Fruit fly (Drosophila melanogaster) whole organism, prepupa: Measurements from ENCODE around the gene CG11714.

Experiments used
- Blimp-1 ChIP-seq: fragments of 200-800 bp; sonication (Bioruptor generic); optimal IDR thresholded peaks from 3 replicates; lab custom pipeline; 2017; ENCODE audit warnings: missing biosample characterization, missing genetic modification characterization, mild to moderate bottlenecking, moderate library complexity, missing genetic modification reagents
- CG10669 ChIP-seq: fragments of 200-800 bp; sonication (Bioruptor generic); optimal IDR thresholded peaks from 3 replicates; lab custom pipeline; 2018; ENCODE audit warnings: missing biosample characterization, mild to moderate bottlenecking, missing genetic modification characterization, moderate library complexity
- CG11762 ChIP-seq: fragments of 200-800 bp; sonication (Bioruptor generic); optimal IDR thresholded peaks from 3 replicates; lab custom pipeline; 2016; ENCODE audit warnings: missing biosample characterization, missing genetic modification characterization; ENCODE audit not compliant: insufficient read depth
- CG11902 ChIP-seq: fragments of 200-800 bp; sonication (Bioruptor generic); optimal IDR thresholded peaks from 3 replicates; lab custom pipeline; 2016; ENCODE audit warnings: missing biosample characterization, missing genetic modification characterization
- CG15336 ChIP-seq: fragments of 200-800 bp; sonication (Bioruptor generic); IDR thresholded peaks from 2 replicates; pipeline ENCODE4 v1.3.6; 2022; ENCODE audit warnings: missing biosample characterization, missing genetic modification characterization
- CG1621 ChIP-seq: fragments of 200-800 bp; sonication (Bioruptor generic); optimal IDR thresholded peaks from 3 replicates; lab custom pipeline; 2018; ENCODE audit warnings: missing biosample characterization, mild to moderate bottlenecking, missing genetic modification characterization
- CG3032 ChIP-seq: fragments of 200-800 bp; optimal IDR thresholded peaks from 2 replicates; lab custom pipeline; 2019; ENCODE audit warnings: missing biosample characterization, mild to moderate bottlenecking, missing genetic modification characterization, moderate library complexity
- CG31627 ChIP-seq: fragments of 200-800 bp; sonication (Bioruptor generic); optimal IDR thresholded peaks from 3 replicates; lab custom pipeline; 2016; ENCODE audit warnings: missing biosample characterization, missing genetic modification characterization
- CG3919 ChIP-seq: fragments of 200-800 bp; sonication (Bioruptor generic); optimal IDR thresholded peaks from 3 replicates; lab custom pipeline; 2016; ENCODE audit warnings: missing biosample characterization, missing genetic modification characterization
- CG6163 ChIP-seq: fragments of 200-800 bp; sonication (Bioruptor generic); IDR thresholded peaks from 3 replicates; pipeline ENCODE4 v1.3.6; 2022; ENCODE audit warnings: missing biosample characterization, missing genetic modification characterization
- CG6276 ChIP-seq: fragments of 200-800 bp; sonication (Bioruptor generic); optimal IDR thresholded peaks from 2 replicates; lab custom pipeline; 2017; ENCODE audit warnings: missing biosample characterization, mild to moderate bottlenecking, missing genetic modification characterization
- CG6808 ChIP-seq: fragments of 200-800 bp; sonication (Bioruptor generic); optimal IDR thresholded peaks from 3 replicates; lab custom pipeline; 2017; ENCODE audit warnings: missing biosample characterization, missing genetic modification characterization, mild to moderate bottlenecking, moderate library complexity, missing genetic modification reagents
- CG8119 ChIP-seq: fragments of 200-800 bp; sonication (Bioruptor generic); IDR thresholded peaks from 3 replicates; pipeline ENCODE4 v1.3.6; 2022; ENCODE audit warnings: missing biosample characterization, missing genetic modification characterization
- CG8632 ChIP-seq: fragments of 200-800 bp; sonication (Bioruptor generic); optimal IDR thresholded peaks from 3 replicates; lab custom pipeline; 2016; ENCODE audit warnings: missing biosample characterization, missing genetic modification characterization
- CG9139 ChIP-seq: fragments of 200-800 bp; sonication (Bioruptor generic); optimal IDR thresholded peaks from 3 replicates; lab custom pipeline; 2017; ENCODE audit warnings: missing biosample characterization, mild to moderate bottlenecking, missing genetic modification characterization
- Eip75B ChIP-seq: fragments of 200-800 bp; sonication (Bioruptor generic); optimal IDR thresholded peaks from 3 replicates; lab custom pipeline; 2016; ENCODE audit warnings: missing biosample characterization, missing genetic modification characterization
- Eip78C ChIP-seq: fragments of 200-800 bp; sonication (Bioruptor generic); peaks from one replicate; lab custom pipeline; 2016; ENCODE audit warnings: missing biosample characterization, missing genetic modification characterization
- Eip93F ChIP-seq: fragments of 200-800 bp; sonication (Bioruptor generic); optimal IDR thresholded peaks from 2 replicates; lab custom pipeline; 2016; ENCODE audit warnings: missing biosample characterization, mild to moderate bottlenecking, missing genetic modification characterization
- Ets21C ChIP-seq: fragments of 200-800 bp; sonication (Bioruptor generic); optimal IDR thresholded peaks from 3 replicates; lab custom pipeline; 2016; ENCODE audit warnings: missing biosample characterization, missing genetic modification characterization
- Ets96B ChIP-seq: fragments of 200-800 bp; optimal IDR thresholded peaks from 2 replicates; lab custom pipeline; 2019; ENCODE audit warnings: missing biosample characterization, mild to moderate bottlenecking, missing genetic modification characterization, moderate library complexity
- Gug ChIP-seq: fragments of 200-800 bp; sonication (Bioruptor generic); IDR thresholded peaks from 2 replicates; pipeline ENCODE4 v1.3.6; 2022; ENCODE audit warnings: missing biosample characterization, missing genetic modification characterization
- Hr38 ChIP-seq: sonication (Bioruptor generic); optimal IDR thresholded peaks from 2 replicates; lab custom pipeline; 2016; ENCODE audit warnings: missing biosample characterization, missing genetic modification characterization
- Hr39 ChIP-seq: fragments of 200-800 bp; sonication (Bioruptor generic); optimal IDR thresholded peaks from 2 replicates; lab custom pipeline; 2016; ENCODE audit warnings: missing biosample characterization, missing genetic modification characterization
- Hr4 ChIP-seq: fragments of 200-800 bp; sonication (Bioruptor generic); optimal IDR thresholded peaks from 3 replicates; lab custom pipeline; 2016; ENCODE audit warnings: missing biosample characterization, missing genetic modification characterization
- Lpt ChIP-seq: fragments of 200-800 bp; sonication (Bioruptor generic); optimal IDR thresholded peaks from 3 replicates; lab custom pipeline; 2016; ENCODE audit warnings: missing biosample characterization, missing genetic modification characterization
- Smox ChIP-seq: fragments of 200-800 bp; sonication (Bioruptor generic); optimal IDR thresholded peaks from 3 replicates; lab custom pipeline; 2016; ENCODE audit warnings: missing biosample characterization, missing genetic modification characterization
- Sox14 ChIP-seq: fragments of 200-800 bp; sonication (Bioruptor generic); optimal IDR thresholded peaks from 3 replicates; lab custom pipeline; 2016; ENCODE audit warnings: missing biosample characterization, missing genetic modification characterization
- Sox15 ChIP-seq: fragments of 200-800 bp; sonication (Bioruptor generic); optimal IDR thresholded peaks from 3 replicates; lab custom pipeline; 2016; ENCODE audit warnings: missing biosample characterization, missing genetic modification characterization
- cyc ChIP-seq: fragments of 200-800 bp; sonication (Bioruptor generic); optimal IDR thresholded peaks from 3 replicates; lab custom pipeline; 2016; ENCODE audit warnings: missing biosample characterization, missing genetic modification characterization
- dac ChIP-seq: fragments of 200-800 bp; sonication (Bioruptor generic); optimal IDR thresholded peaks from 2 replicates; lab custom pipeline; 2017; ENCODE audit warnings: missing biosample characterization, mild to moderate bottlenecking, missing genetic modification characterization
- dsx ChIP-seq: fragments of 200-800 bp; optimal IDR thresholded peaks from 3 replicates; lab custom pipeline; 2019; ENCODE audit warnings: missing biosample characterization, mild to moderate bottlenecking, missing genetic modification characterization, moderate library complexity; ENCODE audit not compliant: poor library complexity, severe bottlenecking
- eg ChIP-seq: fragments of 200-800 bp; sonication (Bioruptor generic); IDR thresholded peaks from 3 replicates; pipeline ENCODE4 v1.3.6; 2022; ENCODE audit warnings: missing biosample characterization, missing genetic modification characterization
- fkh ChIP-seq: fragments of 200-800 bp; sonication (Bioruptor generic); optimal IDR thresholded peaks from 3 replicates; lab custom pipeline; 2017; ENCODE audit warnings: missing biosample characterization, mild to moderate bottlenecking, missing genetic modification characterization, moderate library complexity
- salr ChIP-seq, 2 experiments: fragments of 200-800 bp; sonication (Bioruptor generic); optimal IDR thresholded peaks; 3 replicates each; lab custom pipeline; 2016 to 2018; ENCODE audit warnings: missing biosample characterization in 2 of 2, missing genetic modification characterization in 2 of 2, mild to moderate bottlenecking in 1 of 2
- spab ChIP-seq: fragments of 200-800 bp; sonication (Bioruptor generic); optimal IDR thresholded peaks from 2 replicates; lab custom pipeline; 2017; ENCODE audit warnings: missing biosample characterization, mild to moderate bottlenecking, missing genetic modification characterization, missing genetic modification reagents
- svp ChIP-seq: fragments of 200-800 bp; sonication (Bioruptor generic); peaks from one replicate; lab custom pipeline; 2016; ENCODE audit warnings: missing biosample characterization, missing genetic modification characterization
- topi ChIP-seq: fragments of 200-800 bp; sonication (Bioruptor generic); optimal IDR thresholded peaks from 3 replicates; lab custom pipeline; 2016; ENCODE audit warnings: missing biosample characterization, missing genetic modification characterization
- vri ChIP-seq: fragments of 200-800 bp; sonication (Bioruptor generic); optimal IDR thresholded peaks from 3 replicates; lab custom pipeline; 2016; ENCODE audit warnings: missing biosample characterization, mild to moderate bottlenecking, missing genetic modification characterization

Gene CG11714

dm6 chr3L:11530370-11530769, 7.9 kb upstream of the CG11714 start:
- TF ChIP-seq Gug (GFP tag; lab: Robert Waterston, UW), result no peak
- TF ChIP-seq fkh (GFP tag; lab: Kevin White, UChicago), result peak; percentile 61

DNA sequence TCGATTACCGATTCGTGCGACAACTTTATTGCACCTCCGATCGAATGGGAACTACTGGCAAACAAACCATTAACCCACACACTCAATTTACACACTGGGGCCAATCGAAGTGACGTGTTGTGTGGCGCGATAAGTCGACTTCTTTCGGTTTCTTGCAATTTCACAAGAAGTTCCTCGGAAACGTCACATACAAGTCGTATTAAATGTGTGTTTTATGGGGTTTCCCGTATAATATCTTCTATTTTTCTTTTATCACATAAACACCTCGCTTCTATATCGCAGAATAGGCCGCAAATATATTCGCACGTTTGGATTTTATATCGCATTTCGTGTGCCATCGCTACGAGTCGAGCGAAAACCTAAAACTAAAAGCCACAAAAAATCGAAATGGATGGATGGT, 7.2 kb upstream of the CG11714 start:
- TF ChIP-seq Hr4 (GFP tag; lab: Kevin White, UChicago) (no peak), Ets21C (GFP tag; lab: Kevin White, UChicago) (no peak), CG6276 (GFP tag; lab: Kevin White, UChicago) (no peak), CG6163 (no peak), Blimp-1 (GFP tag; lab: Kevin White, UChicago) (no peak), CG8119 (GFP tag; lab: Robert Waterston, UW) (no peak), CG3919 (GFP tag; lab: Kevin White, UChicago) (no peak), CG1621 (tag; lab: Kevin White, UChicago) (no peak), Hr39 (GFP tag; lab: Kevin White, UChicago) (no peak), Lpt (GFP tag; lab: Kevin White, UChicago) (no peak), salr (GFP tag; optimal IDR thresholded peaks at IDR 0.05; lab: Kevin White, UChicago) (no peak), CG3032 (tag; lab: Kevin White, UChicago) (no peak), Sox15 (GFP tag; lab: Kevin White, UChicago) (no peak), CG11902 (GFP tag; lab: Kevin White, UChicago) (no peak), CG11762 (GFP tag; lab: Kevin White, UChicago) (no peak), CG9139 (GFP tag; lab: Kevin White, UChicago) (no peak), Eip78C (no peak), Hr38 (GFP tag; lab: Kevin White, UChicago) (no peak), CG6808 (no peak)

DNA sequence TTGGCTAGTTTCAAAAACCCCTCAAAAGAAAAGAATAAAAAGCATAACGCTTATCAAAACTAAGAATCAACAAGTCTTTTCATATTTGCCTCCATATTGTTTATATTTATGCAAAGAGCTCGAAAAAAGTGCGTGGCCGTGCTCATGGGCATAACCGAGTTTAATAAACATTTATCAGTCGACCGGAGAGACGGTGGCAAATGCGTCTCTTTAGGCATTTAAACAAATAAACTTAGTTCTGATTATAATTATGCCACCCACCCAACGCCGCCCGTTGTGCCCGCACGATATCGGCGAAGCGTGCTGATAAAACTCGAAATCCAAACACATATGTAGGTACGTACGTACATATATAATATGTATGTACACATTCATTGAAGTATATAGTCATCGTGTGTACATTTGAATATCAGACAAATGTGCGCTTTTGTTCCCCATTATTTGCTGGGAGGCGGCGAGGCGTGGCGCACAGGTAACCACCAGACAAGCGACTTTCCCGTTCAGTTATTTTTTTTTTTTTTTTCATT, 5.9 kb upstream of the CG11714 start:
- TF ChIP-seq fkh (GFP tag; lab: Kevin White, UChicago) (peak; percentile 90), CG11762 (GFP tag; lab: Kevin White, UChicago) (no peak), vri (GFP tag; lab: Kevin White, UChicago) (peak; percentile 60), CG10669 (no peak), Eip78C (peak; percentile 33), CG15336 (GFP tag; lab: Robert Waterston, UW) (0 out of 2 replicates have a peak, but pooled peaks have one; percentile 17)

dm6 chr3L:11526644-11527184, 4.2 kb upstream of the CG11714 start:
- TF ChIP-seq Eip75B (GFP tag; lab: Kevin White, UChicago) (no peak), Eip78C (no peak), dsx (no peak), svp (GFP tag; lab: Kevin White, UChicago) (peak; percentile 72), CG8119 (GFP tag; lab: Robert Waterston, UW) (no peak), Eip93F (no peak), spab (GFP tag; lab: Kevin White, UChicago) (no peak), vri (GFP tag; lab: Kevin White, UChicago) (peak; percentile 7), Ets96B (tag; lab: Kevin White, UChicago) (no peak), topi (no peak), CG31627 (GFP tag; lab: Kevin White, UChicago) (no peak), Lpt (GFP tag; lab: Kevin White, UChicago) (no peak), Hr39 (GFP tag; lab: Kevin White, UChicago) (no peak), Smox (no peak), cyc (GFP tag; lab: Kevin White, UChicago) (no peak), CG11902 (GFP tag; lab: Kevin White, UChicago) (no peak), Hr4 (GFP tag; lab: Kevin White, UChicago) (no peak), Sox14 (peak; percentile 11), CG8632 (no peak), dac (no peak), CG15336 (GFP tag; lab: Robert Waterston, UW) (no peak), eg (GFP tag; lab: Robert Waterston, UW) (no peak)
